Worm (Caenorhabditis elegans) whole organism, L1 larva: Measurements from ENCODE around the gene Y43F8B.17.

ENCODE experiments used
- Y116A8C.19 ChIP-seq: sonication (generic microtip); optimal IDR thresholded peaks from 2 replicates; lab custom pipeline; 2016; ENCODE audit warnings: missing compliant biosample characterization, missing genetic modification characterization, borderline replicate concordance
- ceh-82 ChIP-seq, 3 experiments: fragments of 150-350 bp in 1 of 3; sonication (generic microtip) in 2 of 3; optimal IDR thresholded peaks; 2 replicates each; lab custom pipeline; 2014 to 2017; ENCODE audit warnings: missing biosample characterization in 3 of 3, missing genetic modification characterization in 3 of 3
- dsc-1 ChIP-seq: sonication (generic microtip); optimal IDR thresholded peaks from 2 replicates; lab custom pipeline; 2016; ENCODE audit warnings: mild to moderate bottlenecking, missing genetic modification characterization, missing compliant biosample characterization
- fos-1 ChIP-seq: fragments of 150-350 bp; optimal IDR thresholded peaks from 2 replicates; lab custom pipeline; 2014; ENCODE audit warnings: missing biosample characterization, missing genetic modification characterization
- nhr-237 ChIP-seq: fragments of 150-350 bp; optimal IDR thresholded peaks from 2 replicates; lab custom pipeline; 2014; ENCODE audit warnings: missing biosample characterization, missing genetic modification characterization
- snu-23 ChIP-seq: sonication (generic microtip); optimal IDR thresholded peaks from 2 replicates; lab custom pipeline; 2016; ENCODE audit warnings: missing genetic modification characterization, missing compliant biosample characterization
- unc-62 ChIP-seq: fragments of 150-350 bp; optimal IDR thresholded peaks from 2 replicates; lab custom pipeline; 2014; ENCODE audit warnings: missing biosample characterization, missing genetic modification reagents, missing genetic modification characterization
- zag-1 ChIP-seq: fragments of 150-350 bp; optimal IDR thresholded peaks from 2 replicates; lab custom pipeline; 2014; ENCODE audit warnings: missing biosample characterization, missing genetic modification characterization
- ztf-11 ChIP-seq, 2 experiments: sonication (generic microtip); optimal IDR thresholded peaks; 2 replicates each; lab custom pipeline; 2016 to 2017; ENCODE audit warnings: missing genetic modification characterization in 2 of 2, missing biosample characterization in 1 of 2, missing compliant biosample characterization in 1 of 2

DNA sequence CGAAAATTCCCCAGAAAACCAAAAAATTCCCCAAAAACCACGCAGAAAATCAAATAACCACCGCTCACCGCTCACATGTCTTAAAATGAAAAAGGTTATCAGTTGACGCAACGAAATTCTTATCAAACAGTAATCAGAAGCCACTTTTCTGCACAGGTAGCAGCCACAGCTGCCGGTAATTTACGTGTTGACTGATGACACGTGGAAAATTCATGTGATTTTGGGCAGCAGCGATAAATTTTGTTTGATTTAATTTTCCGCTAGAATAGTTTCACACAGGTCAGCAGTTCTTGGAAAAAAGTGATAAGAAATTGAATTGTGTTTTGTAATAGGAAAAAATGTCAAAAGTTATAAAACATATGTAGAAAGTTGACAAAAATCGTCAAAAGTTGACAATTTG is 43.0 kb downstream of the Y43F8B.17 start:
- TF ChIP-seq snu-23 (GFP tag; lab: Kevin White, UChicago) (peak; percentile 65), ceh-82 (tag; optimal IDR thresholded peaks at IDR 0.05; lab: Kevin White, UChicago) (no peak), zag-1 (tag; lab: Kevin White, UChicago) (no peak), Y116A8C.19 (tag; lab: Kevin White, UChicago) (no peak), ztf-11 (tag; optimal IDR thresholded peaks at IDR 0.05; lab: Kevin White, UChicago) (no peak), fos-1 (no peak), dsc-1 (no peak), unc-62 (GFP tag; lab: Kevin White, UChicago) (no peak), nhr-237 (no peak)
